Fruit fly (Drosophila melanogaster): Measurements from ENCODE around the gene CG4502.

Gene CG4502

dm6 chr2L:7239310-7239709 lies 35.2 kb upstream of the CG4502 start (continued):
- no peak for TF ChIP-seq CG1024 (GFP tag; IDR thresholded peaks at IDR 0.05)
- no peak for TF ChIP-seq zfh1 (GFP tag; IDR thresholded peaks at IDR 0.05)
- TF ChIP-seq CG17359 (tag; optimal IDR thresholded peaks at IDR 0.05): no peak
- TF ChIP-seq CG13296 (GFP tag; optimal IDR thresholded peaks at IDR 0.05): peak; percentile 68
- no peak for TF ChIP-seq bbx (GFP tag; IDR thresholded peaks at IDR 0.05; ENCODE audit: partially characterized antibody)
- TF ChIP-seq CG17612 (GFP tag; IDR thresholded peaks at IDR 0.05): no peak
- TF ChIP-seq dmrt99B (tag; optimal IDR thresholded peaks at IDR 0.05): no peak
- TF ChIP-seq aop (GFP tag; IDR thresholded peaks at IDR 0.05): no peak
- TF ChIP-seq PHDP (tag; optimal IDR thresholded peaks at IDR 0.05): peak; percentile 27
- TF ChIP-seq CG4424 (GFP tag; optimal IDR thresholded peaks at IDR 0.05): no peak
- TF ChIP-seq Bteb2 (GFP tag; optimal IDR thresholded peaks at IDR 0.05): no peak
- TF ChIP-seq Lpt (GFP tag; optimal IDR thresholded peaks at IDR 0.05): no peak
- no peak for TF ChIP-seq tio (GFP tag; optimal IDR thresholded peaks at IDR 0.05)
- TF ChIP-seq schlank (tag; optimal IDR thresholded peaks at IDR 0.05): peak; percentile 61
- TF ChIP-seq onecut (GFP tag; IDR thresholded peaks at IDR 0.05): 0 out of 2 replicates have a peak, but pooled peaks have one; percentile 7
- TF ChIP-seq Mad (GFP tag; optimal IDR thresholded peaks at IDR 0.05): peak; percentile 29
- TF ChIP-seq Lhr (GFP tag; optimal IDR thresholded peaks at IDR 0.05): no peak
- no peak for TF ChIP-seq Ssrp (tag; optimal IDR thresholded peaks at IDR 0.05)
- TF ChIP-seq Myb (GFP tag; optimal IDR thresholded peaks at IDR 0.05): no peak
- TF ChIP-seq Eip74EF (GFP tag; optimal IDR thresholded peaks at IDR 0.05): no peak
- no peak for TF ChIP-seq CG8924 (tag; optimal IDR thresholded peaks at IDR 0.05)
- TF ChIP-seq phol (tag; optimal IDR thresholded peaks at IDR 0.05): no peak
- no peak for TF ChIP-seq mam (GFP tag; optimal IDR thresholded peaks at IDR 0.05)
- peak; percentile 67 for TF ChIP-seq caup (GFP tag; optimal IDR thresholded peaks at IDR 0.05; ENCODE audit: severe bottlenecking)
- peak; percentile 14 for TF ChIP-seq nau (GFP tag; optimal IDR thresholded peaks at IDR 0.05)
- TF ChIP-seq ac (GFP tag; optimal IDR thresholded peaks at IDR 0.05): no peak
- TF ChIP-seq org-1 (GFP tag; optimal IDR thresholded peaks at IDR 0.05): peak; percentile 38
- no peak for TF ChIP-seq nerfin-1 (tag; optimal IDR thresholded peaks at IDR 0.05)
- no peak for TF ChIP-seq Oaz (GFP tag; IDR thresholded peaks at IDR 0.05)
- TF ChIP-seq cad (GFP tag; optimal IDR thresholded peaks at IDR 0.05): no peak
- TF ChIP-seq exex (tag; optimal IDR thresholded peaks at IDR 0.05): peak; percentile 91
- no peak for TF ChIP-seq pan (optimal IDR thresholded peaks at IDR 0.05)
- no peak for TF ChIP-seq pan (GFP tag; optimal IDR thresholded peaks at IDR 0.05 in 1 of 2, IDR thresholded peaks at IDR 0.05 in 1 of 2)
- TF ChIP-seq CoRest (tag; optimal IDR thresholded peaks at IDR 0.05): no peak
- no peak for TF ChIP-seq MBD-R2 (GFP tag; IDR thresholded peaks at IDR 0.05)
- TF ChIP-seq CG17829 (tag; optimal IDR thresholded peaks at IDR 0.05): no peak
- TF ChIP-seq Oli (tag; optimal IDR thresholded peaks at IDR 0.05): no peak
- TF ChIP-seq CG18011 (GFP tag; optimal IDR thresholded peaks at IDR 0.05): no peak
- no peak for TF ChIP-seq NC2α (GFP tag; optimal IDR thresholded peaks at IDR 0.05)
- no peak for TF ChIP-seq Asciz (GFP tag; optimal IDR thresholded peaks at IDR 0.05)
- TF ChIP-seq HLH3B (GFP tag; IDR thresholded peaks at IDR 0.05): no peak
- TF ChIP-seq CG7357 (GFP tag; IDR thresholded peaks at IDR 0.05): no peak
- no peak for TF ChIP-seq ap (GFP tag; IDR thresholded peaks at IDR 0.05)
- no peak for TF ChIP-seq E2f2 (GFP tag; IDR thresholded peaks at IDR 0.05)
- TF ChIP-seq Doc2 (GFP tag; IDR thresholded peaks at IDR 0.05): no peak
- TF ChIP-seq trh (GFP tag; optimal IDR thresholded peaks at IDR 0.05): no peak
- no peak for TF ChIP-seq CG4404 (GFP tag; IDR thresholded peaks at IDR 0.05)
- TF ChIP-seq Ets65A (GFP tag): no peak
- TF ChIP-seq Trl (optimal IDR thresholded peaks at IDR 0.05): no peak
- peak; percentile 32 for TF ChIP-seq Trl (GFP tag; optimal IDR thresholded peaks at IDR 0.05)
- TF ChIP-seq Bdp1 (GFP tag; optimal IDR thresholded peaks at IDR 0.05): no peak
- TF ChIP-seq ATbp (GFP tag; optimal IDR thresholded peaks at IDR 0.05): peak; percentile 20
- TF ChIP-seq C15 (GFP tag; IDR thresholded peaks at IDR 0.05): no peak
